Worm (Caenorhabditis elegans): Measurements from ENCODE around the gene K09E2.2.

- TF ChIP-seq dao-5 (tag; optimal IDR thresholded peaks at IDR 0.05) (no peak), him-1 (tag; optimal IDR thresholded peaks at IDR 0.05) (no peak), W03F9.2 (tag; optimal IDR thresholded peaks at IDR 0.05) (no peak)
Observed at ce11 chrX:8625090-8625489, 47.8 kb upstream of the K09E2.2 start, which contains the start of gene K01A12.3.
